Fruit fly (Drosophila melanogaster) whole organism, embryonic: Measurements from ENCODE around the gene GCC88.

Experiments used
- CG10366 ChIP-seq: fragments of 200-800 bp; sonication (Bioruptor generic); IDR thresholded peaks from 2 replicates; pipeline ENCODE4 v1.3.6; 2022; ENCODE audit warnings: missing biosample characterization, missing genetic modification characterization
- CG11456 ChIP-seq: fragments of 200-800 bp; sonication (Bioruptor generic); IDR thresholded peaks from 3 replicates; pipeline ENCODE4 v1.3.6; 2022; ENCODE audit warnings: missing biosample characterization, missing genetic modification characterization
- CG12104 ChIP-seq: fragments of 200-800 bp; sonication (Bioruptor generic); optimal IDR thresholded peaks from 3 replicates; lab custom pipeline; 2016; ENCODE audit warnings: missing biosample characterization, missing genetic modification characterization
- CG15011 ChIP-seq: fragments of 200-800 bp; sonication (Bioruptor generic); optimal IDR thresholded peaks from 3 replicates; lab custom pipeline; 2018; ENCODE audit warnings: missing biosample characterization, mild to moderate bottlenecking, missing genetic modification characterization
- CG1603 ChIP-seq: fragments of 200-800 bp; sonication (Bioruptor generic); optimal IDR thresholded peaks from 2 replicates; lab custom pipeline; 2019; ENCODE audit warnings: missing biosample characterization, mild to moderate bottlenecking, missing genetic modification characterization, moderate library complexity
- CG16813 ChIP-seq: fragments of 200-800 bp; sonication (Bioruptor generic); IDR thresholded peaks from 3 replicates; pipeline ENCODE4 v1.3.6; 2022; ENCODE audit warnings: missing biosample characterization, missing genetic modification characterization; ENCODE audit not compliant: partially characterized antibody
- CG18764 ChIP-seq: fragments of 200-800 bp; sonication (Bioruptor generic); optimal IDR thresholded peaks from 3 replicates; lab custom pipeline; 2016; ENCODE audit warnings: missing biosample characterization, missing genetic modification characterization
- CG2129 ChIP-seq: fragments of 200-800 bp; sonication (Bioruptor generic); IDR thresholded peaks from 2 replicates; pipeline ENCODE4 v1.3.6; 2022; ENCODE audit warnings: missing biosample characterization, missing genetic modification characterization; ENCODE audit not compliant: partially characterized antibody
- CG30020 ChIP-seq: fragments of 200-800 bp; optimal IDR thresholded peaks from 2 replicates; lab custom pipeline; 2019; ENCODE audit warnings: missing biosample characterization, mild to moderate bottlenecking, missing genetic modification characterization, moderate library complexity
- CG33557 ChIP-seq: fragments of 200-800 bp; sonication (Bioruptor generic); optimal IDR thresholded peaks from 2 replicates; lab custom pipeline; 2019; ENCODE audit warnings: missing biosample characterization, mild to moderate bottlenecking, missing genetic modification characterization, moderate library complexity
- CG6683 ChIP-seq: fragments of 200-800 bp; sonication (Bioruptor generic); optimal IDR thresholded peaks from 2 replicates; lab custom pipeline; 2017; ENCODE audit warnings: missing biosample characterization, mild to moderate bottlenecking, missing genetic modification characterization, missing genetic modification reagents
- CG7357 ChIP-seq: fragments of 200-800 bp; sonication (Bioruptor generic); IDR thresholded peaks from 3 replicates; pipeline ENCODE4 v1.3.6; 2022; ENCODE audit warnings: missing biosample characterization, missing genetic modification characterization
- CG7928 ChIP-seq: fragments of 200-800 bp; sonication (Bioruptor generic); optimal IDR thresholded peaks from 2 replicates; lab custom pipeline; 2017; ENCODE audit warnings: missing biosample characterization, mild to moderate bottlenecking, missing genetic modification characterization
- CG8089 ChIP-seq: fragments of 200-800 bp; sonication (Bioruptor generic); optimal IDR thresholded peaks from 3 replicates; lab custom pipeline; 2016; ENCODE audit warnings: missing biosample characterization, missing genetic modification characterization
- CG8478 ChIP-seq: fragments of >200 bp; optimal IDR thresholded peaks from 2 replicates; lab custom pipeline; 2018
- CG9876 ChIP-seq: fragments of 200-800 bp; sonication (Bioruptor generic); optimal IDR thresholded peaks from 2 replicates; lab custom pipeline; 2016; ENCODE audit warnings: missing biosample characterization, missing genetic modification characterization
- E2f1 ChIP-seq: fragments of 200-800 bp; sonication (Bioruptor generic); IDR thresholded peaks from 2 replicates; pipeline ENCODE4 v1.3.6; 2022; ENCODE audit warnings: missing biosample characterization, missing genetic modification characterization
- Ets97D ChIP-seq: fragments of 200-800 bp; sonication (Bioruptor generic); optimal IDR thresholded peaks from 3 replicates; lab custom pipeline; 2016; ENCODE audit warnings: missing biosample characterization, missing genetic modification characterization
- Gsc ChIP-seq: fragments of 200-800 bp; sonication (Bioruptor generic); IDR thresholded peaks from 2 replicates; pipeline ENCODE4 v1.3.6; 2022; ENCODE audit warnings: missing biosample characterization, missing genetic modification characterization
- Hr78 ChIP-seq, 2 experiments: fragments of 200-800 bp in 1 of 2; fragments of >200 bp in 1 of 2; sonication (Bioruptor generic) in 1 of 2; optimal IDR thresholded peaks; 2 replicates each; lab custom pipeline; 2017 to 2019; ENCODE audit warnings: missing biosample characterization in 2 of 2, missing genetic modification characterization in 2 of 2, mild to moderate bottlenecking in 1 of 2, moderate library complexity in 1 of 2
- Hsf ChIP-seq: fragments of 200-800 bp; sonication (Bioruptor generic); optimal IDR thresholded peaks from 3 replicates; lab custom pipeline; 2016; ENCODE audit warnings: missing biosample characterization, missing genetic modification characterization
- Jarid2 ChIP-seq: fragments of 200-800 bp; sonication (Bioruptor generic); optimal IDR thresholded peaks from 3 replicates; lab custom pipeline; 2017; ENCODE audit warnings: mild to moderate bottlenecking, missing biosample characterization, missing genetic modification reagents, missing genetic modification characterization
- MBD-R2 ChIP-seq: fragments of 200-800 bp; sonication (Bioruptor generic); IDR thresholded peaks from 2 replicates; pipeline ENCODE4 v1.3.6; 2022; ENCODE audit warnings: missing biosample characterization, missing genetic modification characterization
- MESR4 ChIP-seq: fragments of 200-800 bp; sonication (Bioruptor generic); optimal IDR thresholded peaks from 2 replicates; lab custom pipeline; 2018; ENCODE audit warnings: missing biosample characterization, mild to moderate bottlenecking, missing genetic modification characterization, moderate library complexity
- Mad ChIP-seq: fragments of 200-800 bp; sonication (Bioruptor generic); optimal IDR thresholded peaks from 2 replicates; lab custom pipeline; 2016; ENCODE audit warnings: missing biosample characterization, missing genetic modification characterization
- Oaz ChIP-seq: fragments of 200-800 bp; sonication (Bioruptor generic); IDR thresholded peaks from 2 replicates; pipeline ENCODE4 v1.3.6; 2022; ENCODE audit warnings: missing biosample characterization, missing genetic modification characterization
- Ptx1 ChIP-seq: fragments of 200-800 bp; sonication (Bioruptor generic); IDR thresholded peaks from 2 replicates; pipeline ENCODE4 v1.3.6; 2022; ENCODE audit warnings: missing biosample characterization, missing genetic modification characterization
- Sry-β ChIP-seq: fragments of 200-800 bp; sonication (Bioruptor generic); optimal IDR thresholded peaks from 2 replicates; lab custom pipeline; 2018; ENCODE audit warnings: missing biosample characterization, mild to moderate bottlenecking, missing genetic modification characterization, moderate library complexity
- Sry-δ ChIP-seq: fragments of 200-800 bp; sonication (Bioruptor generic); optimal IDR thresholded peaks from 2 replicates; lab custom pipeline; 2016; ENCODE audit warnings: missing biosample characterization, missing genetic modification characterization
- Ssrp ChIP-seq: fragments of 200-800 bp; sonication (Bioruptor generic); optimal IDR thresholded peaks from 2 replicates; lab custom pipeline; 2018; ENCODE audit warnings: missing biosample characterization, mild to moderate bottlenecking, missing genetic modification characterization, moderate library complexity
- aop ChIP-seq: fragments of 200-800 bp; sonication (Bioruptor generic); IDR thresholded peaks from 2 replicates; pipeline ENCODE4 v1.3.6; 2022; ENCODE audit warnings: missing biosample characterization, missing genetic modification characterization
- ase ChIP-seq: fragments of 200-800 bp; sonication (Bioruptor generic); IDR thresholded peaks from 3 replicates; pipeline ENCODE4 v1.3.6; 2022; ENCODE audit warnings: missing biosample characterization, missing genetic modification characterization
- btn ChIP-seq: fragments of 200-800 bp; sonication (Bioruptor generic); optimal IDR thresholded peaks from 2 replicates; lab custom pipeline; 2016; ENCODE audit warnings: missing biosample characterization, missing genetic modification characterization
- caup ChIP-seq: fragments of 200-800 bp; sonication (Bioruptor generic); optimal IDR thresholded peaks from 3 replicates; lab custom pipeline; 2017; ENCODE audit warnings: missing biosample characterization, mild to moderate bottlenecking, missing genetic modification characterization, moderate library complexity; ENCODE audit not compliant: severe bottlenecking
- chinmo ChIP-seq: fragments of 200-800 bp; sonication (Bioruptor generic); IDR thresholded peaks from 4 replicates; pipeline ENCODE4 v1.3.6; 2022; ENCODE audit warnings: missing biosample characterization, missing genetic modification characterization; ENCODE audit not compliant: partially characterized antibody
- dysf ChIP-seq: fragments of 200-800 bp; sonication (Bioruptor generic); IDR thresholded peaks from 3 replicates; pipeline ENCODE4 v1.3.6; 2022; ENCODE audit warnings: missing biosample characterization, missing genetic modification characterization
- ems ChIP-seq: fragments of 200-800 bp; sonication (Bioruptor generic); optimal IDR thresholded peaks from 3 replicates; lab custom pipeline; 2016; ENCODE audit warnings: missing biosample characterization, missing genetic modification characterization
- exex ChIP-seq: fragments of 200-800 bp; sonication (Bioruptor generic); optimal IDR thresholded peaks from 4 replicates; lab custom pipeline; 2018; ENCODE audit warnings: missing biosample characterization, mild to moderate bottlenecking, missing genetic modification characterization, moderate library complexity
- grau ChIP-seq: fragments of 200-800 bp; optimal IDR thresholded peaks from 3 replicates; lab custom pipeline; 2019; ENCODE audit warnings: missing biosample characterization, mild to moderate bottlenecking, missing genetic modification characterization, moderate library complexity
- grn ChIP-seq: fragments of 200-800 bp; sonication (Bioruptor generic); optimal IDR thresholded peaks from 3 replicates; lab custom pipeline; 2017; ENCODE audit warnings: missing biosample characterization, missing genetic modification characterization
- kay ChIP-seq: fragments of 200-800 bp; sonication (Bioruptor generic); optimal IDR thresholded peaks from 2 replicates; lab custom pipeline; 2016; ENCODE audit warnings: missing biosample characterization, missing genetic modification characterization
- klu ChIP-seq: fragments of 200-800 bp; sonication (Bioruptor generic); IDR thresholded peaks from 2 replicates; pipeline ENCODE4 v1.3.6; 2022; ENCODE audit warnings: missing biosample characterization, missing genetic modification characterization
- lab ChIP-seq: fragments of 200-800 bp; sonication (Bioruptor generic); optimal IDR thresholded peaks from 3 replicates; lab custom pipeline; 2017; ENCODE audit warnings: missing biosample characterization, missing genetic modification characterization, mild to moderate bottlenecking, moderate library complexity, missing genetic modification reagents
- nau ChIP-seq: fragments of 200-800 bp; sonication (Bioruptor generic); optimal IDR thresholded peaks from 3 replicates; lab custom pipeline; 2017; ENCODE audit warnings: missing biosample characterization, mild to moderate bottlenecking, missing genetic modification characterization, missing genetic modification reagents
- nmo ChIP-seq: fragments of 200-800 bp; sonication (Bioruptor generic); optimal IDR thresholded peaks from 2 replicates; lab custom pipeline; 2018; ENCODE audit warnings: missing biosample characterization, mild to moderate bottlenecking, missing genetic modification characterization, moderate library complexity
- sim ChIP-seq: fragments of 200-800 bp; sonication (Bioruptor generic); IDR thresholded peaks from 2 replicates; pipeline ENCODE4 v1.3.6; 2022; ENCODE audit warnings: missing biosample characterization, missing genetic modification characterization
- tap ChIP-seq: fragments of 200-800 bp; optimal IDR thresholded peaks from 3 replicates; lab custom pipeline; 2019; ENCODE audit warnings: missing biosample characterization, mild to moderate bottlenecking, missing genetic modification characterization, moderate library complexity
- tin ChIP-seq: fragments of 200-800 bp; sonication (Bioruptor generic); optimal IDR thresholded peaks from 3 replicates; lab custom pipeline; 2016; ENCODE audit warnings: missing biosample characterization, missing genetic modification characterization
- unc-4 ChIP-seq: fragments of 200-800 bp; sonication (Bioruptor generic); IDR thresholded peaks from 2 replicates; pipeline ENCODE4 v1.3.6; 2022; ENCODE audit warnings: missing biosample characterization, missing genetic modification characterization; ENCODE audit not compliant: partially characterized antibody
- zfh1 ChIP-seq: fragments of 200-800 bp; sonication (Bioruptor generic); IDR thresholded peaks from 3 replicates; pipeline ENCODE4 v1.3.6; 2022; ENCODE audit warnings: missing biosample characterization, missing genetic modification characterization

GCC88 gene

DNA sequence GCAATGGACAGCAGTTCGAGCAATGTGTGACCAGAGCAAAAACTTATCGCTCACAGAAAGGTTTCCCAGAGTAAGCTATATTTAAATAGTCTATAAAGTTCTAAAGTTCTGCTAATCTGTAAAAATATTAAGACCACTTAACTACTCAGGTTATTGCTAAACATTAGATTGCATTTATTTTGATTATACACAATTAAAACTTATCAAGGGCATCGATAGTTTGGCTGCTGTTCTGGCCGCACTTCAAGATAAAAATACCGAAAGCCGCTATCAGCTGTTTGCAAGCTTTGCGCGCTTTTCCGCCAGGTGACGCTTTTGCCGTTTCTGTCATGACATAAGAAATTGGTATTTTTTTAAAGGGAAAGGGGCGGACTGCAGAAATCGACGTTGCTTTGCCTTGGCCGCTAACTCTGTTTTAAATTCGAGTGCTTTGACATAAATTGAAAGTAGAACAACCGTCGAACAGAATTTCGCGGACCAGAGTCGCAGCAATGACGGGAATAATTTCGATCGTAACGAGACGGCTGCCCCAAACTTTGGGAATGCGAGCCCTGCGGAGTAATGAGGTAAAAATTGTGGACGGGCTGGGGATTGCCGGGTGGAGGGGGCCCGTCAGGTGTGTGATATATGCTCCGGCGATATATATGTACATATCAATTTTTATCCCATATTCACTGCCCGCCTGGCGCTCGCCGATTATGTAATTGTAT, 13.7 kb upstream of the GCC88 start, which contains the start of the genes CG17734 and CG5214 (continued):
- TF ChIP-seq CG15011 (GFP tag; lab: Kevin White, UChicago) (no peak), Hr78 (GFP tag; optimal IDR thresholded peaks at IDR 0.05; lab: Kevin White, UChicago) (no peak), Hsf (peak; percentile 44), unc-4 (peak; percentile 77), ase (GFP tag; lab: Robert Waterston, UW) (no peak), Gsc (GFP tag; lab: Robert Waterston, UW) (no peak), CG10366 (no peak), MBD-R2 (GFP tag; lab: Robert Waterston, UW) (peak; percentile 40; the same call in 1 of the 2 replicates), nau (GFP tag; lab: Kevin White, UChicago) (no peak), CG1603 (tag; lab: Kevin White, UChicago) (peak; percentile 36), Ssrp (tag; lab: Kevin White, UChicago) (no peak), Sry-δ (GFP tag; lab: Kevin White, UChicago) (peak; percentile 73), aop (GFP tag; lab: Robert Waterston, UW) (no peak), Mad (GFP tag; lab: Kevin White, UChicago) (no peak), CG2129 (GFP tag; lab: Robert Waterston, UW) (no peak), CG7357 (GFP tag; lab: Robert Waterston, UW) (no peak), CG18764 (no peak), Sry-β (GFP tag; lab: Kevin White, UChicago) (no peak), sim (GFP tag; lab: Robert Waterston, UW) (no peak), CG8089 (no peak), CG9876 (GFP tag; lab: Kevin White, UChicago) (peak; percentile 10), klu (GFP tag; lab: Robert Waterston, UW) (no peak), CG7928 (GFP tag; lab: Kevin White, UChicago) (no peak), tin (no peak), tap (tag; lab: Kevin White, UChicago) (no peak), grn (GFP tag; lab: Kevin White, UChicago) (no peak), Oaz (no peak), btn (GFP tag; lab: Kevin White, UChicago) (no peak), zfh1 (GFP tag; lab: Robert Waterston, UW) (no peak), CG30020 (tag; lab: Kevin White, UChicago) (no peak), CG8478 (no peak), CG11456 (no peak), CG33557 (GFP tag; lab: Kevin White, UChicago) (no peak)

DNA sequence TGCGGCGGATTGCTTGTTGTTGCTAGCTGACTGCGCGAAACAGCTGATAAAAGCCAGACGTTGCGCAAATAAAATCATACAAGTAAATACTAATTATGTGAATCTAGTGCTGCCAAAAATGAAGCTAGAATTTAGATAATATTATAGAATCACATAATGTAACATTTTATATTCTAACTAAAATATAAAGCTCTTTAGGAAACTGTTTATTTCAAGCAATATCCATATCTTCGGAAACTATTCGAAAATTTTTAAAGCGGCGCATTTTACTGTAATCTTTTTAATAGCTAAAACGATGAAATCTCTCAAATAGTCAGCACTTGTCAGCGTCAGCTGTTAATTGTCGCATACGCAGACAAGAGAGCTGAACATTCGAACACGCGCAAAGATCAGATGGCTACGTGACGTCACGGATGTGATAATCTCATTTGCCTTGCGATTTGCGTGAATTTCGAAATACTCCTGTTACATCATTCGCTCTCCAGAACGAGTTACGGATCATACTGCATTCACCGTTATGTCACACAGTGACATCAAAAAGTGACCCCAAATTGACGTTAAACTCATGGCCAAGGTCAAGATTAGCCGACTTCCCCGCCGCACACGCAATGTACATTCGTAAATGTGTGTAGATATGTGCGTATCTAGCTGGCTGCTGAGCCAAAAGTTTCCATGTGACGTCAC, 12.8 kb upstream of the GCC88 start:
- TF ChIP-seq kay (GFP tag; lab: Kevin White, UChicago) (peak; percentile 18), lab (peak; percentile 77), nmo (GFP tag; lab: Kevin White, UChicago) (peak; percentile 48), grau (tag; lab: Kevin White, UChicago) (peak; percentile 22), CG12104 (GFP tag; lab: Kevin White, UChicago) (peak; percentile 21), E2f1 (GFP tag; lab: Robert Waterston, UW) (peak; percentile 47; the same call in 1 of the 2 replicates), caup (GFP tag; lab: Kevin White, UChicago) (peak; percentile 22), CG6683 (peak; percentile 30), MESR4 (GFP tag; lab: Kevin White, UChicago) (peak; percentile 4), CG16813 (GFP tag; lab: Robert Waterston, UW) (no peak), Ptx1 (peak; percentile 38; the same call in 1 of the 2 replicates), exex (tag; lab: Kevin White, UChicago) (peak; percentile 91), chinmo (GFP tag; lab: Robert Waterston, UW) (peak; percentile 15; the same call in 1 of the 4 replicates), dysf (GFP tag; lab: Robert Waterston, UW) (peak; percentile 57; the same call in 2 of the 3 replicates), Jarid2 (no peak), Ets97D (GFP tag; lab: Kevin White, UChicago) (peak; percentile 1), ems (GFP tag; lab: Kevin White, UChicago) (peak; percentile 4)
